Worm (Caenorhabditis elegans): ENCODE data around the gene pab-2.

Gene pab-2

DNA sequence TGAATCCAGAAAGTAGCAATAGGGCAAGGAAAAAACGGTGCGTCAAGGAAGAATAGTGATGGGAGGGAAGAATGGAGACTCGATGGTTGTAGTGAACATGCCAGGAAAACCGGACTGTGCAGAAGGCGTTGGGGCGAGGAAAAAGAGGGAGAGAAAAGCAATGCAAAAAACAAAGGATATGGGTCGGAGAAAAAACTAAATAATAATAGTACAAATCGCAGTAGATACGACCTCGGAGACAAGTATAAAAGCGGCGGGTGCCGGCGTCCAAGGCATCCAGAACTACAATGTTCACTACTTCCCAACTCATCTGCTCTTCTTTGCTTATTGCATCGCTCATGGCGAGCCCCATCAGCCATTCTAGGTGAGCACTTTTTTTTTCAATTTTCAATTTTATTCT, 9.5 kb upstream of the pab-2 start, which contains the start of gene R01E6.5:
Gene R01E6.5, plus strand, starts transcription at position 301 of the 400 bp plus-strand sequence.
- TF ChIP-seq him-1 (tag; optimal IDR thresholded peaks at IDR 0.05) (no peak), W03F9.2 (tag; optimal IDR thresholded peaks at IDR 0.05) (no peak), dao-5 (tag; optimal IDR thresholded peaks at IDR 0.05) (no peak)

DNA sequence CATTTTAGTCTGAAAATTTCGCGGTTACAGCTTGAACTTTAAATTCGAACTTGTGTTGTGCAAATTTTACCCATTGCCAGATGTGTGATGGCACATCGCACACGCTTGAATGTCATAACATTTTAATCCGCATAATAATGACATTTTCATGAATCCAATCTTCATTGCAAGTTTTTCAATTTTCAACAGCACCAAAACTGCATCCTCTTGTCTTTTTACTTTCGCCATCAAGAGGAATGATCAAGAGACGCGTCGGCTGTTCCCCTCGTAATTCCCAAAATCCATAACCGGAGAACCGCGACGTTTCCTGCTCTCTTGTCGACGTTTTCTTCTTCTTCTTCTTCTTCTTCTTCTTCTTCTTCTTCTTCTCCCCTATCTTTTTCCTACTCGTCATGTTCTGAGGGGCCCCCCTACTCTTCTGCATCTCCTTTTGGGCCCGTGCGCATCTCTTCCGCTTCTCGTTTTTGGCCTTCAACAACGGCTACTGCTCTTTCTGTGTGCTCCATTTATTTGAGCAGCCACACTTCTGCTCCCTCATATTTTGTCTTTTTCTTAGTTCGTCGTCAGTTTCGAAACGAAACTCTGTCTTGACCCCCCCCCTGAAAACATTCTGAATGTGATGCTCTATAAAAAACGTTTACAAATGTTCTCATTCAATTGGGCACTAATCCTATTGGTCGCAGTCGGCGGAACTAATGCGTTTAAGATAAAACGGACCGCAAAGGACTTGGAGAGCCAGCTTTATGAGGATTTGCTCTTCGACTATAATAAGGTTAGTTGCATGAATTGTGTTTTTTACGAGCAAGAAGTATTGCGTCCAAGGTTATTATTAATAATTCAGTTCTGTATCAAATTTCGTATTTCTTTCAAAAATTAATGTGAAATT, 5.5 kb upstream of the pab-2 start, which contains the start of gene acr-12:
Gene acr-12, plus strand, starts transcription at position 430 of the 886 bp plus-strand sequence.
- TF ChIP-seq dao-5 (tag; optimal IDR thresholded peaks at IDR 0.05) (no peak), him-1 (tag; optimal IDR thresholded peaks at IDR 0.05) (peak; percentile 74)

DNA sequence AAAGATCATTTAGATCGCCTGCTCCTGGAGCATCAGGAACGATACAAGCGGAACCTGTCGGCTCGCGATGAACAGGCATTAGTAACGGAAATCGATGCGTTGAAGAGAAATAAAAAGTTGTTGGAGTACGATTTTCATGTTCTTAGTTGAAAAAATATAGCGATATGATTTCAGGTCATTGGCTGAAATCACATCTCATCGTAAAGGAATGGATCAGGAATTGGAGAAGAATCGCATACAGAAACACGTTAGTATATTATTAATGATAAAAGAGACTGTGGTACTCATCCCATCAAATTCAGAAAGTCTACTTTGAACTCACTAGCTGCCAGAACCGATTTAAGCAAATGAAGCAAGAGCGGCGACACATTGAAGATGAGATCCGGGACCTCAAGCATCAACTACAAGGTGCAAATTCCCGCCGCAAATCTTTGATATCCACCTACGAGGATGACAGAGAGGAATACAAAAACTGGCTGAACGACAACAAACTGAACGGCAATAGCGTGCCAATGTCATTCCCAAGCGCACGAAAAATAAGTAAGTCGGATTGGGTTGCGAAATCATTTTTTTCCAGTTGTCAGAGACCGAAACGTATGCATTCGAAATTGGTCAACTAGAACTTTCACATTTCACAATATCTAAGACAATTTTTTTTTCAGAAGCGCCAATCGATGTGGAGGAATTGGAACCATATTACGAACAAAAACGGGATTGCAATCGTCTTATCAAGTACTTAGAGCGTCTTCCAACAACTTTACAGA, 3.0 kb upstream of the pab-2 start:
- TF ChIP-seq dao-5 (tag; optimal IDR thresholded peaks at IDR 0.05), result no peak
- TF ChIP-seq W03F9.2 (tag; optimal IDR thresholded peaks at IDR 0.05), result no peak
- no peak for TF ChIP-seq him-1 (tag; optimal IDR thresholded peaks at IDR 0.05)

DNA sequence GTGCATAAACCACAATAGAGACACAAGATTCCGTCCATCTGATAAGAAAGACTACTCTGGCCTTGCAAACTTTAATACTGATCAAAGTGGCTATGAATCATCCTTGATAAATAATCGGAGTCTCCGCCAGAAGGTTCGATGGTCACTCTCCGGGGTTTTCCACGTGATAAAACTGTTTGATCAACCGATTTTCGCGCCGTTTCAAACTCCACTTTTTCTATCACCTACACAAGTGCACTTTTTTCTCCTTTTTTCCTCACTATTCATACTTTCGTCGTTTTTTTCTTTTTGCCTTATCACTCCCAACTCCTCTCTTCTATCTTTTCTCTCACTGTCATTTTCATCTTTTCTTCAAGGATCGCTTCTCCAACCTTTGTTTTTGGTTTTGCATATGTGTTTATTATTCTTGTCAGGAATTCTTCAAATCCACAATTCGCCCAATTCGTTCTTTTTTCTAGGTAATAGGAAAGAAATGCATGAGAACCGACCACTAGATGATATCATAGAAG, 1.5 kb upstream of the pab-2 start, which contains the start of gene F18H3.4:
Gene F18H3.4, plus strand, starts transcription at position 459 of the 509 bp plus-strand sequence.
- TF ChIP-seq dao-5 (tag; optimal IDR thresholded peaks at IDR 0.05), result no peak
- peak; percentile 39 for TF ChIP-seq W03F9.2 (tag; optimal IDR thresholded peaks at IDR 0.05)
- no peak for TF ChIP-seq him-1 (tag; optimal IDR thresholded peaks at IDR 0.05)

DNA sequence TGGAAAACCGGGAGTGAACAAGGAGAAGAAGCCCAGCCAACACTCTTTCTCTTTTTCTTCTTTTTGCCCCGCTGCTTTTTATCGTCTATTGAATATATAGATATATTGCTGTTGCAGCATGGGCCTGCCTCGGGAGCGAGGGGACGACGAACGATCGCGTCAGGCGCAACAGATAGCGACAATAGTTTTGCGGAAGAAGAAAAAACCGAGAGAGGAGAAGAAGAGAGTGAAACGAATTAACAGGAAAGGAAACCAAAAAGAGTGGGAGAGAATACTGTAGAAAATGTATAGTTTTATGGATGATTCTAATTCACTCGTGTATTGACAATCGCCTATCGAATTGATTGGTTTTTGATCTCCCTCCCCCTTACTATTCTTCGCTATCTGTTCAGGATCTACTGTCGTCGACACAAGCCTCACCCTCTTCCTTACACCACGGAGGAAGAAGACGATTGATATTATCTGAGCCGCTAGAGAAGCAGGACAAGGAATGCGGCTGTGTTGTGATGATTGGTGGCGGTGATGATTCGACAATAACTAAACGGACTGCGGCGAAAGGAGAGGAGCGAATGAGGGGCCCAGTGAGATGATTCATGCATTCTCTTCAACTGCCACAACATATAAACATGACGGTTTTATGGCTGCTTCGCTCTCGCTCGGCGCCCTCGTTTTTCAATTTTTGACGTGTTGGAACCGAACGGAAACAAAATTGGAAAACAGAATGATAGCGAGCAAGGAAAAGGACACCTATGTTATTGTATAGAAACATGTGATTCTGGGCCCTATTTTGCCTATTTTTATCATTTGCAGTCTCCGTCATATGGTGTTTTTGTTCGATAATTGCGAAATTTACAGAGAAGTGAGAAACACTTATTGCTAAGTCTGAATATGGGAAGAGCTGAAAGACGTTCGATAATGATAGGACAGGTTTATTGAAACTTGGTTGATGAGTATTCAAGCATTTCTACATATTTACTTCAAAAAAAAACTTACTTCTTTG, 696 bp downstream of the pab-2 start:
- no peak for TF ChIP-seq W03F9.2 (tag; optimal IDR thresholded peaks at IDR 0.05)

DNA sequence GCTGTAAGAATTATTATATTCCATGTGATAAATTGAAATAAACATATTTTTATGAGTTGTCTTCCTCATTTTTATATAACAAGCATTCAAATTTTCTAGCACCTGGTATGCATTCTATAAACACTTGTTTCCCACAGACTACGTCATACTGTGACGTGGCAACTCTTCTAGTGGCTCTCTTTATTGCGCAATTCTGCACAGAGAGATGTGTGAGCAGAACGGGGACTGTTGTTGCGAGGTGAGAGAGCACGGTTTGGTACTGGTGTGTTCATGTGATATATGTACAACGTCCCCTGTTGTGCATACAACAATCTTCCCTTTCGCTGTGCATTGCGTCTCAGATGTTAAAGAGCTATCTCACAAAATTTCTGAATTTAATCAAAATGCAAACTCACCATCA, 2.1 kb downstream of the pab-2 start:
- TF ChIP-seq him-1 (tag; optimal IDR thresholded peaks at IDR 0.05), result no peak
- no peak for TF ChIP-seq dao-5 (tag; optimal IDR thresholded peaks at IDR 0.05)
- TF ChIP-seq W03F9.2 (tag; optimal IDR thresholded peaks at IDR 0.05), result no peak

DNA sequence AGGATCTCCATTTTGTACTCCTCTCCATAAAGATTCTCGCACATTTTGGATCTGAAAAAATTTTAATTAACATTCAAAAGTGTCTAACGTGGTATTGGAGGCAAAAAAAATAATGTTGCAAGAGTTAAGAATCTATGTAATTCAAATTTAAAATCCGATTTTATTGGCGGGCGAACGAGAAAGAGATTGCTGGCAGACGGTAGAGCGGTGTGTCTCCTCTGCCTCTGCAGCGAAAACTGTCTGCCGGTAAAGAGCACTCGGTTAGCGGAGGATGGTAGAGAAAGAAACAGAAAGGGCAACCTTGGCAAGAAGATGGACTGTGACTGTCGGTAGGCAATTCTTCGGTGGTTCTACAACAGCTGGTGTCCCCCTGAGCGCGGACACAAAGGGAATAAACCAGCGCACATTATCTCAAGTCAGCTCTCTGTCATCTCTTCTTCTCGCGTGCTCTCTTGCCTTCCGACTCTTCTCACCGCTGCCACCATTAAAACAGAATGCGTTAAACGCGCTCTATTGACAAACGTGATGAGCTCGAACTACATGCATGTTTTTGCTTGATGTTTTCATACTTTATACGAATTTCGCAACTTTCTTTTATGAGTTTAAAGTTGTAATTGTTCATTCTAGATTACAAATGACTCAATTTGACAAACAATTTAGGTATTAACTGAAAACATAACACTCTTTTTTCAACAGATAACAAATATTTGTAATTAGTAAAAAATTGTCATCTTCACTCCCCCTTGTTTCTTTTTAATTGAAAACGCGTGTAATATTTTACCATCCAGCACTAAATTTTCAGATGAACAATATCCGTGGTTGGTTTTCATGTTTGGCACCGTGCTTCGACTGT, 8.1 kb downstream of the pab-2 start, which contains the start of the genes cdk-4 and F18H3.1:
Gene cdk-4, minus strand, starts transcription at position 51 of the 853 bp plus-strand sequence.
Gene F18H3.1, plus strand, starts transcription at position 803 of the 853 bp plus-strand sequence.
- TF ChIP-seq W03F9.2 (tag; optimal IDR thresholded peaks at IDR 0.05), result no peak
- TF ChIP-seq him-1 (tag; optimal IDR thresholded peaks at IDR 0.05), result peak; percentile 53

DNA sequence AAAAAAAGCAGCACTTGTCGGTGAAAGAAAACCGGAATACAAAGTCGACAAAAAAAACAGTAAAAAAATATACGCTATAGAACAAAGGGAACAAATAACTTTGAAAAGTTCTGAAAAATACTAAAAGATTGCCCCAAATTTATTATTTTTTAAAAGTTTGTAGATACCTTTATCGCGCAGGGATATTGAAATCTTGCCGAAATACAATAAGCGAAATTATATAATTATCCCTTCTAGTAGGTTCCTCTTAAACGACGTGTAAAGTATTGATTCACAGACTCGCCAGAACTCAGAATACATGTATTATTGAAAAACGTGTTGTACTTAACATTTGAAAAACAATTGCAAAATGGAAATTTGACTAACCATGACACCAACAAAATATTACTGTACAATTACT, 12.8 kb downstream of the pab-2 start:
- TF ChIP-seq dao-5 (tag; optimal IDR thresholded peaks at IDR 0.05) (no peak), him-1 (tag; optimal IDR thresholded peaks at IDR 0.05) (peak; percentile 94), W03F9.2 (tag; optimal IDR thresholded peaks at IDR 0.05) (peak; percentile 92)

DNA sequence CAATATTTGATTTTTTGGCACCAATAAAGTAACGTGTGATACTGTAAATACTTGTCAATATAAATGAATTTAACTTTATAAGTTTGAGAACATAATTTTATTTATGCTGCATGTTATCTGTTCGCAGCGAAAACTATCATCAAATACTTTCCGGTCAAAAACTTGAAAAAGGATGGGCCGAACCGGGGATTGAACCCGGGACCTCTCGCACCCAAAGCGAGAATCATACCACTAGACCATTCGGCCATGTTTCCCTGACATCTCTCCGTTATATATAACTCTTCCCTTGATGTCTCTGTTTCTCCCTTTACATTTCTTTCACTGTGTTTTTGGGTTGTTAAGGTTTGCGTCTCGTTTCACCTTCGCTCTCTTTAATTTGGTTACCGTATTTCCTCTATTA, 15.4 kb downstream of the pab-2 start:
- TF ChIP-seq him-1 (tag; optimal IDR thresholded peaks at IDR 0.05), result peak; percentile 61
- peak; percentile 78 for TF ChIP-seq dao-5 (tag; optimal IDR thresholded peaks at IDR 0.05)
- TF ChIP-seq W03F9.2 (tag; optimal IDR thresholded peaks at IDR 0.05), result peak; percentile 49

DNA sequence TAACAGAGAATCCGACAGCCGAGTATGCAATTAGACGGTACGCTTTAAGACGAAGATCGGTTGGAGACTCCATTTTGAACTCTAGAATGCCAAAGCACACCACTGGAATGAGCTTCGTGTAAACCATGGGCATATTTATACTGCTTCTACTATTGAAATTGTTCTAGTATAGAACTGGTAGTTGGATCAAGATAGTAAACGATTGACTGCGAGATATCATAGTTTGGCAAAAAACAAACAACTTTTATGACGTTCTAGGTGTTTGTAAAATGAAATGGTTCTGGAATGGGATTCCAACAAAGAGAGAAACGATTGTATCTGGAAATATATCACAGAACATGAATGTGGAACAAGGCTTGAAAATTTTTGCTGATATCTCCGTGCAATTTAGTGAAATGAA, 16.2 kb downstream of the pab-2 start, which contains the start of gene col-185:
Gene col-185, minus strand, starts transcription at position 101 of the 400 bp plus-strand sequence.
- TF ChIP-seq him-1 (tag; optimal IDR thresholded peaks at IDR 0.05) (no peak), W03F9.2 (tag; optimal IDR thresholded peaks at IDR 0.05) (no peak), dao-5 (tag; optimal IDR thresholded peaks at IDR 0.05) (no peak)

DNA sequence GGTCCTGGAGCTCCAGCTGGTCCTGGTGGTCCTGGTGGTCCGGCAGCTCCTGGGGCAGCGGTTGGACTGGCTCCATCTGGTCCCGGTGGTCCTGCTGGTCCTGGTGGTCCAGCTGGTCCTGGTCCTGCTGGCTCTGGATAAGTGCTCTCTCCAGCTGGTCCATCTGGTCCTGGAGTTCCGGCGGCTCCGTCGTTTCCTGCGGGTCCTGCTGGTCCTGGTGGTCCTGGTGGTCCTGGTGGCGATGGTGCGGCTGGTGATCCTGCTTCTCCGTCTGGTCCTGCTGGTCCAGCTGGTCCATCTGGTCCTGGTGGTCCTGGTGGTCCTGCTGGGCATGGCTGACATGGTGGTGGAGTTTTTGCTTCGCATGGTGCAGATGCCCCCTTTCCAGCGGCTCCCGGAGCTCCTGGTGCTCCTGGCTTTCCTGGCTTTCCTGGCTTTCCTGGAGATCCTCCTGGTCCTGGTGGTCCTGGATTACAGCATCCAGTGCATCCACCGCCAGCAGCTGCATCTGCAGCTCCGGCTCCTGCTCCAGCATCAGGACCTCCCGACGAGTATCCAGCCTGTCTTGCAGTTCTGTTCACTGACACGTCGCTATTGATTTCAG, 16.9 kb downstream of the pab-2 start:
- no peak for TF ChIP-seq dao-5 (tag; optimal IDR thresholded peaks at IDR 0.05)
- TF ChIP-seq W03F9.2 (tag; optimal IDR thresholded peaks at IDR 0.05), result no peak
- no peak for TF ChIP-seq him-1 (tag; optimal IDR thresholded peaks at IDR 0.05)
